Fruit fly (Drosophila melanogaster): ENCODE data around the gene Cpr72Eb.

The Cpr72Eb gene

DNA sequence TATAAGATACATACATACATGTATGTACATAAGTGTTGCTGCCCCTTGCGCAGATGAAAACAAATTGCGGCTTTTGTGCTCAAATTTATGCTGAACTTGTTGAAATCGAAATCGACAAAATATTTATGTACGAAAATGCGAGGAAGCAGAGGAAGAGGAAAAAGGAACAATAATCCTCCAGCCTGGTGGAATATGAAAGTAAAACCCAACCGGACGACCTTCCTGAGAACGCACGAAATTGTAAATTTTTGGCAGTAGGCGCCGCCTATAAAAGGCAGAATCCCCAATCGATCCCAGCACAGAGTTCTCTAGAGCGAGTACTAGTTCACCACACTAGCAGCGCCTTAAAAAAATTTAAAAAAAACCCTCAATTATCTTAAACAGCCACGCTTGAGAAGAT is at the start of gene Cpr72Eb:
Gene Cpr72Eb (plus strand): TSS at position 301 of the 400 bp plus-strand sequence.
- TF ChIP-seq CG8478 (optimal IDR thresholded peaks at IDR 0.05) = no peak

DNA sequence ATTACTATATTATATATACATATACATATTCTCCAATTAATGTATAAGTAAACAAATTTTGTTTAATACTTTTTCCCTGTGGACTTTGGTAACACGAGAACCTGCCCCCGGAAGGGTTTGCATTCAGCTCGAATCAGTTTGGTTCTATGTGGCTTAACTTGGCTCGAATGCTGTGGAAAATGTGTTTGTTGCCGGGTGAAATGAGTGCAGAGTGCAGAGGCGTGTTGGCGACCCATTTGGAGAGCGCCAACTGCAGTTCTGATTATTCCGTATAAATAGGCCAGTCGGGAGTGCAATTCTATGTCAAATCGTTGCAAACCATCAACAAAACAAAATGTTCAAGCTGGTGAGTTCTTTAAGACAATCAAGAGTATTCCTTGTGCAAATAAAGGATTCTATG is 47.0 kb upstream of the Cpr72Eb start, which contains the start of gene Nplp3:
Gene Nplp3 (plus strand): TSS at position 301 of the 400 bp plus-strand sequence.
- TF ChIP-seq EcR (GFP tag; optimal IDR thresholded peaks at IDR 0.05) = no peak
- no peak for TF ChIP-seq Dll (optimal IDR thresholded peaks at IDR 0.05)
- no peak for TF ChIP-seq pan (optimal IDR thresholded peaks at IDR 0.05)
- no peak for TF ChIP-seq psq (optimal IDR thresholded peaks at IDR 0.05)
- TF ChIP-seq usp (GFP tag; optimal IDR thresholded peaks at IDR 0.05) = no peak
- TF ChIP-seq CG8478 (optimal IDR thresholded peaks at IDR 0.05) = no peak

DNA sequence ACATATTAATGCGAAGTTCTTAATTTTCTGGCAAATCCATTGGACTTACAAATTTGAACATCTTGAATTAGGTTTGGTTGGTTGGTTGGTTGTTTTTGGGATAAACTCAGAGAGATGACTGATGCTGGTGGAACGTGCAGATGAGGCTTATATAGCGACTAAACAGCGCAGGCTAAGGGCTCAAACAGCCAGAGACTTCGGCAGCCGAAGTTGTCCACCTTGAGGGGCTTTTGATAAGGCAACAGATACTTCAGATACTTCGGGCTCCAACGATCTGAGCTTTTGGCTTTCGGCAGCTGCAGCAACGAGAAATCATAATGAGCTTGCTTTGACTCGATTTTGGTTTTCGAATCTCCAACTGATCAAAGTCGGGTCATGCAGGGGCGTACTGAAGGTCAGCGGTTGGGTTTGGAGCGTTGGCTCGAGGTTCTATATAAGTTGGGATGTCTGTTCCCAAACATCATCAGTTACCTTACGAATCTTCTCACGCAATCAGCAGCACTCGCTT is 45.2 kb upstream of the Cpr72Eb start, which contains the start of the genes CG13041 and CG13060:
Gene CG13041 (minus strand): TSS at position 128 of the 508 bp plus-strand sequence.
Gene CG13060 (plus strand): TSS at position 458 of the 508 bp plus-strand sequence.
- TF ChIP-seq CG8478 (optimal IDR thresholded peaks at IDR 0.05) = no peak
- no peak for TF ChIP-seq EcR (GFP tag; optimal IDR thresholded peaks at IDR 0.05)
- no peak for TF ChIP-seq Dll (optimal IDR thresholded peaks at IDR 0.05)
- TF ChIP-seq psq (optimal IDR thresholded peaks at IDR 0.05) = no peak
- TF ChIP-seq usp (GFP tag; optimal IDR thresholded peaks at IDR 0.05) = no peak
- no peak for TF ChIP-seq pan (optimal IDR thresholded peaks at IDR 0.05)

dm6 chr3L:16321172-16321571 is 43.5 kb upstream of the Cpr72Eb start, which contains the start of gene CG42718:
CG42718 (minus strand) TSS chr3L:16321272.
- no peak for TF ChIP-seq pan (optimal IDR thresholded peaks at IDR 0.05)

- TF ChIP-seq CG8478 (optimal IDR thresholded peaks at IDR 0.05) = no peak
- no peak for TF ChIP-seq Dll (optimal IDR thresholded peaks at IDR 0.05)
- no peak for TF ChIP-seq usp (GFP tag; optimal IDR thresholded peaks at IDR 0.05)
- no peak for TF ChIP-seq EcR (GFP tag; optimal IDR thresholded peaks at IDR 0.05)
These were observed 41.3 kb upstream of the Cpr72Eb start, which contains the start of gene CG13059 for dm6 chr3L:16323372-16323771. CG13059 (plus strand) TSS chr3L:16323672.

DNA sequence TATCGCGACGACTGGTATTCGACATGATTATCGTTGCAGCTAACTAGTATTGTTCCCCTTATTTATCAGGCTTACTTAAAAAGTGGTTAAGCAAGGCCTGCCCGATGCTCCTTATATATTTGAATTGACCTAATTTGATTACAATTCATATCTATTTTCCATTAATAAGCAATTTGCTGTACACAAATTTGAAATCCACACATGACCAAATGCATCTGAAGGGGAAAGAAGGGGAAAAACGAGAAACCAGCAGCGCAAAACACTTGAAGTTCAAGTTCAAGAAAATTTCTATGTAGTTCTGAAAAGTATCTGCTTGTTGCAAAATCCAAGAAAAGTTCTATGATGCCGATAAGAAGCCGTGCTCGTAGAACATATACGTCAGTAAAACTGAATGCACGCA is 38.0 kb upstream of the Cpr72Eb start, which contains the start of the genes CG13040 and CG13039:
Gene CG13040 (minus strand): TSS at position 101 of the 400 bp plus-strand sequence.
Gene CG13039 (minus strand): TSS at position 106 of the 400 bp plus-strand sequence.
- TF ChIP-seq EcR (GFP tag; optimal IDR thresholded peaks at IDR 0.05) = no peak
- no peak for TF ChIP-seq usp (GFP tag; optimal IDR thresholded peaks at IDR 0.05)
- TF ChIP-seq psq (optimal IDR thresholded peaks at IDR 0.05) = no peak
- no peak for TF ChIP-seq Dll (optimal IDR thresholded peaks at IDR 0.05)
- TF ChIP-seq CG8478 (optimal IDR thresholded peaks at IDR 0.05) = no peak
- TF ChIP-seq pan (optimal IDR thresholded peaks at IDR 0.05) = no peak

dm6 chr3L:16327776-16328175 is 36.9 kb upstream of the Cpr72Eb start, which contains the start of gene CG13038:
CG13038 (minus strand) TSS chr3L:16327893.
- TF ChIP-seq psq (optimal IDR thresholded peaks at IDR 0.05) = no peak
- no peak for TF ChIP-seq pan (optimal IDR thresholded peaks at IDR 0.05)
- TF ChIP-seq CG8478 (optimal IDR thresholded peaks at IDR 0.05) = no peak
- no peak for TF ChIP-seq Dll (optimal IDR thresholded peaks at IDR 0.05)

- TF ChIP-seq pan (optimal IDR thresholded peaks at IDR 0.05) (no peak), psq (optimal IDR thresholded peaks at IDR 0.05) (no peak), EcR (GFP tag; optimal IDR thresholded peaks at IDR 0.05) (no peak), Dll (optimal IDR thresholded peaks at IDR 0.05) (no peak), usp (GFP tag; optimal IDR thresholded peaks at IDR 0.05) (no peak), CG8478 (optimal IDR thresholded peaks at IDR 0.05) (no peak)
These were observed 36.4 kb upstream of the Cpr72Eb start, which contains the start of gene CG13058 for dm6 chr3L:16328207-16328891. CG13058 (plus strand) TSS chr3L:16328841.

dm6 chr3L:16329495-16329894 is 35.2 kb upstream of the Cpr72Eb start, which contains the start of gene CG33061:
CG33061 (plus strand) TSS chr3L:16329795.
- no peak for TF ChIP-seq pan (optimal IDR thresholded peaks at IDR 0.05)
- no peak for TF ChIP-seq Dll (optimal IDR thresholded peaks at IDR 0.05)
- TF ChIP-seq EcR (GFP tag; optimal IDR thresholded peaks at IDR 0.05) = no peak
- no peak for TF ChIP-seq usp (GFP tag; optimal IDR thresholded peaks at IDR 0.05)
- TF ChIP-seq psq (optimal IDR thresholded peaks at IDR 0.05) = no peak
- TF ChIP-seq CG8478 (optimal IDR thresholded peaks at IDR 0.05) = no peak

- no peak for TF ChIP-seq usp (GFP tag; optimal IDR thresholded peaks at IDR 0.05)
- TF ChIP-seq Dll (optimal IDR thresholded peaks at IDR 0.05) = no peak
- no peak for TF ChIP-seq pan (optimal IDR thresholded peaks at IDR 0.05)
- no peak for TF ChIP-seq EcR (GFP tag; optimal IDR thresholded peaks at IDR 0.05)
- no peak for TF ChIP-seq psq (optimal IDR thresholded peaks at IDR 0.05)
- no peak for TF ChIP-seq CG8478 (optimal IDR thresholded peaks at IDR 0.05)
These were observed 34.0 kb upstream of the Cpr72Eb start, which contains the start of gene CG33060 for dm6 chr3L:16330740-16331139. CG33060 (plus strand) TSS chr3L:16331040.

dm6 chr3L:16331633-16332032 is 33.1 kb upstream of the Cpr72Eb start, which contains the start of gene retinin:
retinin (plus strand) TSS chr3L:16331933.
- TF ChIP-seq Dll (optimal IDR thresholded peaks at IDR 0.05) = no peak
- TF ChIP-seq CG8478 (optimal IDR thresholded peaks at IDR 0.05) = no peak
- no peak for TF ChIP-seq usp (GFP tag; optimal IDR thresholded peaks at IDR 0.05)
- no peak for TF ChIP-seq psq (optimal IDR thresholded peaks at IDR 0.05)
- no peak for TF ChIP-seq EcR (GFP tag; optimal IDR thresholded peaks at IDR 0.05)
- TF ChIP-seq pan (optimal IDR thresholded peaks at IDR 0.05) = no peak

dm6 chr3L:16333013-16333412 is 31.7 kb upstream of the Cpr72Eb start, which contains the start of gene CG13056:
CG13056 (plus strand) TSS chr3L:16333313.
- TF ChIP-seq CG8478 (optimal IDR thresholded peaks at IDR 0.05) (no peak), EcR (GFP tag; optimal IDR thresholded peaks at IDR 0.05) (no peak), Dll (optimal IDR thresholded peaks at IDR 0.05) (no peak), usp (GFP tag; optimal IDR thresholded peaks at IDR 0.05) (no peak), psq (optimal IDR thresholded peaks at IDR 0.05) (no peak), pan (optimal IDR thresholded peaks at IDR 0.05) (no peak)
